Fruit fly (Drosophila melanogaster) whole organism, embryonic: Measurements from ENCODE around the gene CG42784.

Experiments
- Bgb ChIP-seq: fragments of 200-800 bp; sonication (Bioruptor generic); IDR thresholded peaks from 2 replicates; pipeline ENCODE4 v1.3.6; 2022; ENCODE audit warnings: missing biosample characterization, missing genetic modification characterization; ENCODE audit not compliant: partially characterized antibody
- CG10366 ChIP-seq: fragments of 200-800 bp; sonication (Bioruptor generic); IDR thresholded peaks from 2 replicates; pipeline ENCODE4 v1.3.6; 2022; ENCODE audit warnings: missing biosample characterization, missing genetic modification characterization
- CG11695 ChIP-seq: fragments of 200-800 bp; sonication (Bioruptor generic); IDR thresholded peaks from 3 replicates; pipeline ENCODE4 v1.3.6; 2022; ENCODE audit warnings: missing biosample characterization, missing genetic modification characterization
- CG11696 ChIP-seq: fragments of 200-800 bp; sonication (Bioruptor generic); IDR thresholded peaks from 2 replicates; pipeline ENCODE4 v1.3.6; 2022; ENCODE audit warnings: missing biosample characterization, missing genetic modification characterization
- CG12769 ChIP-seq: fragments of 200-800 bp; sonication (Bioruptor generic); optimal IDR thresholded peaks from 2 replicates; lab custom pipeline; 2019; ENCODE audit warnings: missing biosample characterization, mild to moderate bottlenecking, missing genetic modification characterization, moderate library complexity
- CG12942 ChIP-seq: fragments of 200-800 bp; sonication (Bioruptor generic); optimal IDR thresholded peaks from 3 replicates; lab custom pipeline; 2016; ENCODE audit warnings: missing biosample characterization, missing genetic modification characterization
- CG13775 ChIP-seq: fragments of 200-800 bp; sonication (Bioruptor generic); optimal IDR thresholded peaks from 3 replicates; lab custom pipeline; 2017; ENCODE audit warnings: missing biosample characterization, mild to moderate bottlenecking, missing genetic modification characterization
- CG16815 ChIP-seq: fragments of 200-800 bp; sonication (Bioruptor generic); optimal IDR thresholded peaks from 3 replicates; lab custom pipeline; 2017; ENCODE audit warnings: missing biosample characterization, mild to moderate bottlenecking, missing genetic modification characterization
- CG18476 ChIP-seq: fragments of 200-800 bp; sonication (Bioruptor generic); optimal IDR thresholded peaks from 2 replicates; lab custom pipeline; 2016; ENCODE audit warnings: missing biosample characterization, mild to moderate bottlenecking, missing genetic modification characterization
- CG31388 ChIP-seq: fragments of 200-800 bp; sonication (Bioruptor generic); optimal IDR thresholded peaks from 2 replicates; lab custom pipeline; 2016; ENCODE audit warnings: missing biosample characterization, missing genetic modification characterization
- CG31441 ChIP-seq: fragments of 200-800 bp; sonication (Bioruptor generic); IDR thresholded peaks from 2 replicates; pipeline ENCODE4 v1.3.6; 2022; ENCODE audit warnings: missing biosample characterization, missing genetic modification characterization
- CG6791 ChIP-seq: fragments of 200-800 bp; sonication (Bioruptor generic); IDR thresholded peaks from 3 replicates; pipeline ENCODE4 v1.3.6; 2022; ENCODE audit warnings: missing biosample characterization, missing genetic modification characterization; ENCODE audit not compliant: partially characterized antibody
- CG7786 ChIP-seq: fragments of 200-800 bp; sonication (Bioruptor generic); optimal IDR thresholded peaks from 2 replicates; lab custom pipeline; 2016; ENCODE audit warnings: missing biosample characterization, missing genetic modification characterization
- CG8388 ChIP-seq: fragments of 200-800 bp; sonication (Bioruptor generic); optimal IDR thresholded peaks from 2 replicates; lab custom pipeline; 2019; ENCODE audit warnings: missing biosample characterization, mild to moderate bottlenecking, missing genetic modification characterization, moderate library complexity
- CG9609 ChIP-seq: fragments of 200-800 bp; sonication (Bioruptor generic); optimal IDR thresholded peaks from 3 replicates; lab custom pipeline; 2016; ENCODE audit warnings: missing biosample characterization, missing genetic modification characterization
- HLH54F ChIP-seq: fragments of 200-800 bp; sonication (Bioruptor generic); optimal IDR thresholded peaks from 3 replicates; lab custom pipeline; 2016; ENCODE audit warnings: missing biosample characterization, missing genetic modification characterization
- NfI ChIP-seq: fragments of 200-800 bp; sonication (Bioruptor generic); optimal IDR thresholded peaks from 3 replicates; lab custom pipeline; 2018; ENCODE audit warnings: missing biosample characterization, mild to moderate bottlenecking, missing genetic modification characterization, moderate library complexity
- Rfx ChIP-seq: fragments of 200-800 bp; sonication (Bioruptor generic); IDR thresholded peaks from 2 replicates; pipeline ENCODE4 v1.3.6; 2022; ENCODE audit warnings: missing biosample characterization, missing genetic modification characterization
- Taf1 ChIP-seq: fragments of 200-800 bp; sonication (Bioruptor generic); IDR thresholded peaks from 2 replicates; pipeline ENCODE4 v1.3.6; 2022; ENCODE audit warnings: missing biosample characterization, missing genetic modification characterization
- Trl ChIP-seq, 3 experiments: fragments of >200 bp in 2 of 3; fragments of 200-800 bp in 1 of 3; sonication (Bioruptor generic) in 1 of 3; optimal IDR thresholded peaks; 2 replicates in 1 of 3; 3 replicates in 2 of 3; lab custom pipeline; 2016 to 2017; ENCODE audit warnings: missing biosample characterization in 1 of 3, missing genetic modification characterization in 1 of 3
- abd-A ChIP-seq: fragments of 200-800 bp; sonication (Bioruptor generic); optimal IDR thresholded peaks from 3 replicates; lab custom pipeline; 2019; ENCODE audit warnings: missing biosample characterization, mild to moderate bottlenecking, missing genetic modification characterization, moderate library complexity
- ato ChIP-seq: fragments of 200-800 bp; sonication (Bioruptor generic); IDR thresholded peaks from 2 replicates; pipeline ENCODE4 v1.3.6; 2022; ENCODE audit warnings: missing biosample characterization, missing genetic modification characterization; ENCODE audit not compliant: partially characterized antibody
- az2 ChIP-seq: fragments of 200-800 bp; sonication (Bioruptor generic); optimal IDR thresholded peaks from 3 replicates; lab custom pipeline; 2016; ENCODE audit warnings: missing biosample characterization, missing genetic modification characterization
- disco-r ChIP-seq: fragments of 200-800 bp; sonication (Bioruptor generic); optimal IDR thresholded peaks from 2 replicates; lab custom pipeline; 2016; ENCODE audit warnings: missing biosample characterization, missing genetic modification characterization
- dmrt99B ChIP-seq: fragments of 200-800 bp; sonication (Bioruptor generic); optimal IDR thresholded peaks from 2 replicates; lab custom pipeline; 2018; ENCODE audit warnings: missing biosample characterization, mild to moderate bottlenecking, missing genetic modification characterization, moderate library complexity
- dpn ChIP-seq, 2 experiments: fragments of 200-800 bp; sonication (Bioruptor generic); optimal IDR thresholded peaks; 3 replicates each; lab custom pipeline; 2016; ENCODE audit warnings: missing biosample characterization in 2 of 2, missing genetic modification characterization in 2 of 2
- ewg ChIP-seq: fragments of 200-800 bp; sonication (Bioruptor generic); optimal IDR thresholded peaks from 3 replicates; lab custom pipeline; 2017; ENCODE audit warnings: mild to moderate bottlenecking, missing biosample characterization, missing genetic modification reagents, missing genetic modification characterization
- hkb ChIP-seq, 2 experiments: fragments of 200-800 bp in 1 of 2; fragments of >200 bp in 1 of 2; sonication (Bioruptor generic) in 1 of 2; IDR thresholded peaks in 1 of 2; optimal IDR thresholded peaks in 1 of 2; 2 replicates each; pipeline versions ENCODE4 v1.3.6 to Lab custom; 2017 to 2022; ENCODE audit warnings: missing biosample characterization in 1 of 2, missing genetic modification characterization in 1 of 2
- oc ChIP-seq: fragments of 200-800 bp; sonication (Bioruptor generic); optimal IDR thresholded peaks from 2 replicates; lab custom pipeline; 2018; ENCODE audit warnings: missing biosample characterization, mild to moderate bottlenecking, missing genetic modification characterization, moderate library complexity
- onecut ChIP-seq: fragments of 200-800 bp; sonication (Bioruptor generic); IDR thresholded peaks from 2 replicates; pipeline ENCODE4 v1.3.6; 2022; ENCODE audit warnings: missing biosample characterization, missing genetic modification characterization
- pho ChIP-seq: fragments of 200-800 bp; sonication (Bioruptor generic); optimal IDR thresholded peaks from 2 replicates; lab custom pipeline; 2016; ENCODE audit warnings: missing biosample characterization, missing genetic modification characterization
- pros ChIP-seq: fragments of 200-800 bp; sonication (Bioruptor generic); optimal IDR thresholded peaks from 3 replicates; lab custom pipeline; 2019; ENCODE audit warnings: missing biosample characterization, mild to moderate bottlenecking, missing genetic modification characterization, moderate library complexity
- pum ChIP-seq: fragments of 200-800 bp; sonication (Bioruptor generic); optimal IDR thresholded peaks from 2 replicates; lab custom pipeline; 2016; ENCODE audit warnings: missing biosample characterization, missing genetic modification characterization
- schlank ChIP-seq: fragments of 200-800 bp; sonication (Bioruptor generic); optimal IDR thresholded peaks from 2 replicates; lab custom pipeline; 2018; ENCODE audit warnings: missing biosample characterization, mild to moderate bottlenecking, missing genetic modification characterization
- sens ChIP-seq: fragments of 200-800 bp; sonication (Bioruptor generic); peaks from one replicate; lab custom pipeline; 2016; ENCODE audit warnings: missing biosample characterization, missing genetic modification characterization
- seq ChIP-seq: fragments of 200-800 bp; sonication (Bioruptor generic); IDR thresholded peaks from 2 replicates; pipeline ENCODE4 v1.3.6; 2022; ENCODE audit warnings: missing biosample characterization, missing genetic modification characterization
- sima ChIP-seq: fragments of 200-800 bp; sonication (Bioruptor generic); optimal IDR thresholded peaks from 2 replicates; lab custom pipeline; 2016; ENCODE audit warnings: missing biosample characterization, missing genetic modification characterization
- slou ChIP-seq: fragments of 200-800 bp; sonication (Bioruptor generic); optimal IDR thresholded peaks from 3 replicates; lab custom pipeline; 2016; ENCODE audit warnings: missing biosample characterization, missing genetic modification characterization
- sr ChIP-seq: fragments of 200-800 bp; sonication (Bioruptor generic); IDR thresholded peaks from 3 replicates; pipeline ENCODE4 v1.3.6; 2022; ENCODE audit warnings: missing biosample characterization, missing genetic modification characterization
- tgo ChIP-seq: fragments of 200-800 bp; sonication (Bioruptor generic); IDR thresholded peaks from 3 replicates; pipeline ENCODE4 v1.3.6; 2022; ENCODE audit warnings: missing biosample characterization, missing genetic modification characterization
- tx ChIP-seq: fragments of 200-800 bp; sonication (Bioruptor generic); optimal IDR thresholded peaks from 2 replicates; lab custom pipeline; 2016; ENCODE audit warnings: missing biosample characterization, missing genetic modification characterization
- wek ChIP-seq: fragments of 200-800 bp; sonication (Bioruptor generic); optimal IDR thresholded peaks from 3 replicates; lab custom pipeline; 2018; ENCODE audit warnings: missing biosample characterization, mild to moderate bottlenecking, missing genetic modification characterization, moderate library complexity
- yki ChIP-seq: fragments of >200 bp; optimal IDR thresholded peaks from 3 replicates; lab custom pipeline; 2018

CG42784 gene

DNA sequence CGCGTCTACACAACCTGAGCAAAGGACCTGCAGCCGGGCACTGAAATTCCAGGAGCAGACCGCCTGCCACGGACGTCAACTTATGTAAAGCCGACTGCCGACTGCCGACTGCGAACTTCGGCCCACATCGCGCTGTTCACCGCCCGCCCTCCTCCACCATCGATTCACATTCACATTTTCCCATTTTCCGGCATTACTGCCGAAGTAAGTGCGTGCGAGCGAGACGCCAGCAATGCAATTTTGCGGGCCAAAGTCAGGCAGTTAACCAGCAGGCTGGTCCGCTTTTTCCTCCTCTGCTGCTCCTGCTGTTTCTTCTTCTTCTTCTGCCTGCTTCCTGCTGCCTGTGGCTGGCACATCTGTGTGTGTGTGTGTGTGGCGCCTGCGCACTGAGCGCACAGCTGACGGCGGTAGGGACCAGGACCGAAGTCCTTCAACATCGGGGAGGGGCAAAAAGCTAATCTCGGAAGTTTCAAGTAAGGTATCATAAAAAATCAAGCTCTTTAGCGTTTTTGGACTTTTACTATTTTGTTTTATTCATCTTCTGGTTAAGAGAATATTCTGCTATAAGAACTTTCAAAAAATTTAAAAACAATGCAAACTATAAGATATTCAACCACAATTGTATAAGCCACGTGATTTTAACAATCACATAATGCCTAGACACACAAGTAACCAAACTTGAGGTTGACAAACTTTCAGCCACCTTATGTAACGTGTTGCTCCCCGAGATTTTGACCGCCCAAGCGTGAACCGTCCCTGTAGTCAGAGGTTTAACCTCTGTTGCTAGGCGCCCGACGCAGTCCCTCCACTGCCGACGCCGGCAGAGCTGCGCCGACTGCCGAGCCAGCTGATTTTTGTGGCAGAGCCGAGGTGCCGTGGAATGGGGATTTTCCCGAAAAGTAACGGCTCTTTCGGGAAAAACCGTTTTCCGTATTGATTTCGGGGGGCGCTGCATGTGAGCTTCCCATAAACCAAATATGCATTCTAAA is 132.8 kb downstream of the CG42784 start (continued):
- TF ChIP-seq tgo, result no peak
- TF ChIP-seq, all 482 proteins: peak for 215

dm6 chr2L:13548786-13549780 is 133.9 kb downstream of the CG42784 start, which contains the start of gene B4:
Gene B4 (minus strand): TSS chr2L:13549328.
- TF ChIP-seq sens (peak; percentile 76), CG9609 (no peak), CG10366 (GFP tag; lab: Robert Waterston, UW) (no peak), az2 (GFP tag; lab: Kevin White, UChicago) (no peak), pum (GFP tag; lab: Kevin White, UChicago) (no peak), Taf1 (GFP tag; lab: Robert Waterston, UW) (no peak), CG31441 (GFP tag; lab: Robert Waterston, UW) (no peak), disco-r (peak; percentile 53), Trl (optimal IDR thresholded peaks at IDR 0.05; lab: Kevin White, UChicago) (peak; percentile 25 to 60), Trl (GFP tag; optimal IDR thresholded peaks at IDR 0.05; lab: Kevin White, UChicago) (peak; percentile 18), dmrt99B (tag; lab: Kevin White, UChicago) (peak; percentile 39), pros (GFP tag; lab: Kevin White, UChicago) (peak; percentile 54), yki (lab: Kevin White, UChicago) (no peak), CG11696 (GFP tag; lab: Robert Waterston, UW) (no peak), CG31388 (GFP tag; lab: Kevin White, UChicago) (no peak), CG12769 (peak; percentile 69), tx (no peak), schlank (tag; lab: Kevin White, UChicago) (peak; percentile 41), ewg (GFP tag; lab: Kevin White, UChicago) (peak; percentile 20), CG12942 (no peak), CG8388 (no peak), Rfx (GFP tag; lab: Robert Waterston, UW) (peak; percentile 59; the same call in 1 of the 2 replicates), sr (GFP tag; lab: Robert Waterston, UW) (no peak; the same call in 1 of the 3 replicates), oc (tag; lab: Kevin White, UChicago) (no peak), ato (GFP tag; lab: Robert Waterston, UW) (no peak), NfI (GFP tag; lab: Kevin White, UChicago) (no peak), wek (GFP tag; lab: Kevin White, UChicago) (peak; percentile 77), abd-A (no peak), HLH54F (GFP tag; lab: Kevin White, UChicago) (peak; percentile 13), hkb (optimal IDR thresholded peaks at IDR 0.05; lab: Kevin White, UChicago) (peak; percentile 34), hkb (GFP tag; IDR thresholded peaks at IDR 0.05; lab: Robert Waterston, UW) (peak; percentile 51), sima (GFP tag; lab: Kevin White, UChicago) (no peak), pho (GFP tag; lab: Kevin White, UChicago) (peak; percentile 18), seq (GFP tag; lab: Robert Waterston, UW) (peak; percentile 51; the same call in 1 of the 2 replicates), onecut (GFP tag; lab: Robert Waterston, UW) (peak; percentile 37), dpn (GFP tag; optimal IDR thresholded peaks at IDR 0.05; lab: Kevin White, UChicago) (peak; percentile 12 to 13), CG11695 (0 out of 3 replicates have a peak, but pooled peaks have one; percentile 17), Bgb (GFP tag; lab: Robert Waterston, UW) (peak; percentile 67), CG16815 (GFP tag; lab: Kevin White, UChicago) (no peak), slou (peak; percentile 14), CG7786 (GFP tag; lab: Kevin White, UChicago) (no peak), CG6791 (GFP tag; lab: Robert Waterston, UW) (peak; percentile 44; the same call in 2 of the 3 replicates), CG13775 (GFP tag; lab: Kevin White, UChicago) (no peak), CG18476 (no peak)
